Worm (Caenorhabditis elegans) whole organism, L1 larva: ENCODE measurements around the gene kcnl-4.
A peak's percentile ranks its signal among the peaks of the same experiment; 100 is the strongest.

Experiments
- C16A3.4 ChIP-seq: fragments of 150-350 bp; optimal IDR thresholded peaks from 2 replicates; lab custom pipeline; 2014; ENCODE audit warnings: missing biosample characterization, missing genetic modification characterization
- aha-1 ChIP-seq: fragments of 150-350 bp; optimal IDR thresholded peaks from 2 replicates; lab custom pipeline; 2014; ENCODE audit warnings: missing biosample characterization, missing genetic modification characterization
- alr-1 ChIP-seq: fragments of 200-800 bp; sonication (Bioruptor generic); optimal IDR thresholded peaks from 2 replicates; lab custom pipeline; 2018; ENCODE audit warnings: borderline replicate concordance, mild to moderate bottlenecking, missing genetic modification characterization, missing compliant biosample characterization
- ceh-63 ChIP-seq: fragments of 200-800 bp; sonication (Bioruptor generic); optimal IDR thresholded peaks from 2 replicates; lab custom pipeline; 2018; ENCODE audit warnings: mild to moderate bottlenecking, missing genetic modification characterization, missing compliant biosample characterization
- dpl-1 ChIP-seq, 3 experiments: fragments of 150-350 bp in 2 of 3; sonication (generic microtip) in 1 of 3; optimal IDR thresholded peaks; 2 replicates each; lab custom pipeline; 2014 to 2017; ENCODE audit warnings: missing biosample characterization in 3 of 3, missing genetic modification characterization in 3 of 3, missing genetic modification reagents in 3 of 3
- efl-3 ChIP-seq: fragments of 200-800 bp; sonication (Bioruptor generic); optimal IDR thresholded peaks from 2 replicates; lab custom pipeline; 2018; ENCODE audit warnings: mild to moderate bottlenecking, missing genetic modification characterization, missing compliant biosample characterization
- egl-27 ChIP-seq, 2 experiments: fragments of 150-350 bp in 1 of 2; sonication (generic microtip); optimal IDR thresholded peaks; 3 replicates each; lab custom pipeline; 2017 to 2018; ENCODE audit warnings: missing biosample characterization in 2 of 2, missing genetic modification characterization in 2 of 2, missing genetic modification reagents in 2 of 2
- elt-3 ChIP-seq, 6 experiments: fragments of 150-350 bp in 1 of 6; sonication (generic microtip); optimal IDR thresholded peaks; 2 replicates each; lab custom pipeline; 2017 to 2018; ENCODE audit warnings: missing biosample characterization in 6 of 6, missing genetic modification characterization in 6 of 6, inconsistent platforms in 1 of 6
- ets-5 ChIP-seq: fragments of 200-800 bp; sonication (Bioruptor generic); IDR thresholded peaks from 2 replicates; pipeline ENCODE4 v1.3.6; 2022; ENCODE audit warnings: missing genetic modification characterization, missing compliant biosample characterization
- fos-1 ChIP-seq: fragments of 150-350 bp; optimal IDR thresholded peaks from 2 replicates; lab custom pipeline; 2014; ENCODE audit warnings: missing biosample characterization, missing genetic modification characterization
- grh-1 ChIP-seq: fragments of 200-800 bp; sonication (Bioruptor generic); IDR thresholded peaks from 2 replicates; pipeline ENCODE4 v1.3.6; 2022; ENCODE audit warnings: missing genetic modification reagents, missing genetic modification characterization, missing compliant biosample characterization
- irx-1 ChIP-seq: sonication (generic microtip); optimal IDR thresholded peaks from 2 replicates; lab custom pipeline; 2016; ENCODE audit warnings: missing genetic modification characterization, missing compliant biosample characterization
- jun-1 ChIP-seq: fragments of 150-350 bp; optimal IDR thresholded peaks from 2 replicates; lab custom pipeline; 2014; ENCODE audit warnings: missing biosample characterization, missing genetic modification reagents, missing genetic modification characterization
- lin-14 ChIP-seq: fragments of 200-800 bp; sonication (Bioruptor generic); optimal IDR thresholded peaks from 2 replicates; lab custom pipeline; 2018; ENCODE audit warnings: mild to moderate bottlenecking, missing genetic modification characterization, moderate library complexity, missing compliant biosample characterization
- lin-35 ChIP-seq, 2 experiments: fragments of 150-350 bp; optimal IDR thresholded peaks; 2 replicates each; lab custom pipeline; 2014; ENCODE audit warnings: missing biosample characterization in 2 of 2, missing genetic modification characterization in 2 of 2, missing genetic modification reagents in 2 of 2
- lsy-2 ChIP-seq, 2 experiments: fragments of 150-350 bp; optimal IDR thresholded peaks; 2 replicates each; lab custom pipeline; 2014; ENCODE audit warnings: missing biosample characterization in 2 of 2, missing genetic modification characterization in 2 of 2
- mab-9 ChIP-seq: fragments of 200-800 bp; sonication (Bioruptor generic); IDR thresholded peaks from 2 replicates; pipeline ENCODE4 v1.3.6; 2022; ENCODE audit warnings: missing genetic modification reagents, missing genetic modification characterization, missing compliant biosample characterization
- mep-1 ChIP-seq: fragments of 150-350 bp; optimal IDR thresholded peaks from 2 replicates; lab custom pipeline; 2014; ENCODE audit warnings: missing biosample characterization, missing genetic modification characterization
- nhr-71 ChIP-seq: sonication (generic microtip); optimal IDR thresholded peaks from 2 replicates; lab custom pipeline; 2016; ENCODE audit warnings: mild to moderate bottlenecking, missing genetic modification characterization, moderate library complexity, missing compliant biosample characterization
- nhr-76 ChIP-seq: sonication (generic microtip); optimal IDR thresholded peaks from 2 replicates; lab custom pipeline; 2017; ENCODE audit warnings: missing biosample characterization, missing genetic modification characterization
- nhr-85 ChIP-seq: sonication (generic microtip); peaks from one replicate; lab custom pipeline; 2016; ENCODE audit warnings: missing genetic modification characterization, inconsistent platforms, missing compliant biosample characterization
- pax-3 ChIP-seq: fragments of 200-800 bp; sonication (Bioruptor generic); optimal IDR thresholded peaks from 2 replicates; lab custom pipeline; 2018; ENCODE audit warnings: mild to moderate bottlenecking, missing genetic modification characterization, moderate library complexity, missing compliant biosample characterization
- pqm-1 ChIP-seq: sonication (generic microtip); optimal IDR thresholded peaks from 3 replicates; lab custom pipeline; 2017; ENCODE audit warnings: missing biosample characterization, missing genetic modification characterization
- rnt-1 ChIP-seq: sonication (generic microtip); optimal IDR thresholded peaks from 2 replicates; lab custom pipeline; 2016; ENCODE audit warnings: mild to moderate bottlenecking, missing genetic modification characterization, moderate library complexity, missing compliant biosample characterization
- snpc-4 ChIP-seq: fragments of 150-350 bp; optimal IDR thresholded peaks from 2 replicates; lab custom pipeline; 2014; ENCODE audit warnings: missing biosample characterization, missing genetic modification characterization
- snu-23 ChIP-seq: sonication (generic microtip); optimal IDR thresholded peaks from 2 replicates; lab custom pipeline; 2016; ENCODE audit warnings: missing genetic modification characterization, missing compliant biosample characterization
- sptf-1 ChIP-seq: fragments of 150-350 bp; optimal IDR thresholded peaks from 2 replicates; lab custom pipeline; 2014; ENCODE audit warnings: missing biosample characterization, missing genetic modification characterization
- sup-37 ChIP-seq: fragments of 200-800 bp; sonication (Bioruptor generic); optimal IDR thresholded peaks from 2 replicates; lab custom pipeline; 2018; ENCODE audit warnings: mild to moderate bottlenecking, missing genetic modification characterization, missing compliant biosample characterization
- tlp-1 ChIP-seq: fragments of 150-350 bp; optimal IDR thresholded peaks from 2 replicates; lab custom pipeline; 2014; ENCODE audit warnings: missing biosample characterization, missing genetic modification characterization
- unc-30 ChIP-seq: sonication (generic microtip); optimal IDR thresholded peaks from 2 replicates; lab custom pipeline; 2017; ENCODE audit warnings: missing biosample characterization, missing genetic modification characterization
- unc-98 ChIP-seq: fragments of 200-800 bp; sonication (Bioruptor generic); IDR thresholded peaks from 2 replicates; pipeline ENCODE4 v1.3.6; 2022; ENCODE audit warnings: missing genetic modification characterization, missing compliant biosample characterization
- zag-1 ChIP-seq: fragments of 150-350 bp; optimal IDR thresholded peaks from 2 replicates; lab custom pipeline; 2014; ENCODE audit warnings: missing biosample characterization, missing genetic modification characterization
- ztf-11 ChIP-seq, 2 experiments: sonication (generic microtip); optimal IDR thresholded peaks; 2 replicates each; lab custom pipeline; 2016 to 2017; ENCODE audit warnings: missing genetic modification characterization in 2 of 2, missing biosample characterization in 1 of 2, missing compliant biosample characterization in 1 of 2
- ztf-4 ChIP-seq: fragments of 150-350 bp; optimal IDR thresholded peaks from 2 replicates; lab custom pipeline; 2014; ENCODE audit warnings: missing biosample characterization, missing genetic modification characterization

The kcnl-4 gene

ce11 chrV:14562589-14562988, 31.7 kb downstream of the kcnl-4 start, which contains the start of gene C53A5.11:
Gene C53A5.11, plus strand, starts transcription at chrV:14562889.
- no peak for TF ChIP-seq snpc-4 (tag; lab: Kevin White, UChicago)
- TF ChIP-seq ztf-11 (tag; optimal IDR thresholded peaks at IDR 0.05; lab: Kevin White, UChicago), result no peak
- no peak for TF ChIP-seq zag-1 (tag; lab: Kevin White, UChicago)
- TF ChIP-seq mep-1 (tag; lab: Kevin White, UChicago), result no peak
- TF ChIP-seq aha-1 (tag; lab: Kevin White, UChicago), result no peak
- no peak for TF ChIP-seq C16A3.4 (tag; lab: Kevin White, UChicago)
- TF ChIP-seq pax-3 (tag; lab: Kevin White, UChicago), result no peak
- TF ChIP-seq ceh-63 (GFP tag; lab: Kevin White, UChicago), result no peak
- no peak for TF ChIP-seq ztf-4 (tag; lab: Kevin White, UChicago)

- peak in 1 of 2 experiments; percentile 13 for TF ChIP-seq lsy-2 (tag; optimal IDR thresholded peaks at IDR 0.05; lab: Kevin White, UChicago)
- peak; percentile 69 for TF ChIP-seq lin-14 (GFP tag; lab: Kevin White, UChicago)
- peak; percentile 43 for TF ChIP-seq rnt-1
- no peak for TF ChIP-seq dpl-1 (GFP tag; optimal IDR thresholded peaks at IDR 0.05; lab: Kevin White, UChicago)
- peak; percentile 17 for TF ChIP-seq nhr-71 (tag; lab: Kevin White, UChicago)
- no peak for TF ChIP-seq lin-35 (GFP tag; optimal IDR thresholded peaks at IDR 0.05; lab: Kevin White, UChicago)
- TF ChIP-seq, all 84 proteins: peak for 4
Measured at ce11 chrV:14576745-14577373, 45.9 kb downstream of the kcnl-4 start.

ce11 chrV:14579619-14580018, 48.7 kb downstream of the kcnl-4 start, which contains the start of gene gar-3:
Gene gar-3, minus strand, starts transcription at chrV:14579719.
- no peak for TF ChIP-seq nhr-85 (tag; lab: Kevin White, UChicago)
- no peak for TF ChIP-seq pqm-1 (tag; lab: Kevin White, UChicago)
- no peak for TF ChIP-seq snu-23 (GFP tag; lab: Kevin White, UChicago)
- TF ChIP-seq elt-3 (tag; optimal IDR thresholded peaks at IDR 0.05; lab: Kevin White, UChicago), result no peak
- TF ChIP-seq irx-1 (tag; lab: Kevin White, UChicago), result no peak
- TF ChIP-seq sup-37 (GFP tag; lab: Kevin White, UChicago), result no peak
- TF ChIP-seq jun-1 (tag; lab: Kevin White, UChicago), result no peak
- TF ChIP-seq ets-5 (GFP tag; lab: Robert Waterston, UW), result no peak
- no peak for TF ChIP-seq sptf-1 (tag; lab: Kevin White, UChicago)
- no peak for TF ChIP-seq egl-27 (tag; optimal IDR thresholded peaks at IDR 0.05; lab: Kevin White, UChicago)
- no peak for TF ChIP-seq tlp-1 (tag; lab: Kevin White, UChicago)
- no peak for TF ChIP-seq snpc-4 (tag; lab: Kevin White, UChicago)
- TF ChIP-seq aha-1 (tag; lab: Kevin White, UChicago), result no peak
- no peak for TF ChIP-seq fos-1 (tag; lab: Kevin White, UChicago)
- TF ChIP-seq unc-98 (GFP tag; lab: Robert Waterston, UW), result no peak
- no peak for TF ChIP-seq efl-3 (GFP tag; lab: Kevin White, UChicago)
- no peak for TF ChIP-seq lin-14 (GFP tag; lab: Kevin White, UChicago)
- no peak for TF ChIP-seq unc-30 (tag; lab: Kevin White, UChicago)
- no peak for TF ChIP-seq grh-1

ce11 chrV:14585351-14585750, 54.4 kb downstream of the kcnl-4 start, which contains the start of gene Y40H4A.2:
Gene Y40H4A.2, minus strand, starts transcription at chrV:14585451.
- TF ChIP-seq nhr-76 (tag; lab: Kevin White, UChicago) (no peak), mab-9 (GFP tag; lab: Robert Waterston, UW) (no peak), alr-1 (tag; lab: Kevin White, UChicago) (no peak), C16A3.4 (tag; lab: Kevin White, UChicago) (no peak)
